Fruit fly (Drosophila melanogaster): Measurements from ENCODE around the gene CG17776.

- no peak for TF ChIP-seq h (optimal IDR thresholded peaks at IDR 0.05)
- TF ChIP-seq psq (optimal IDR thresholded peaks at IDR 0.05), result no peak
- no peak for TF ChIP-seq Sin3A (optimal IDR thresholded peaks at IDR 0.05)
Observed at dm6 chrX:2218455-2218854, 33.9 kb downstream of the CG17776 start.

Measured in Kc167 (cell line).